Fruit fly (Drosophila melanogaster) whole organism, embryonic: ENCODE measurements around the gene CG12659.

Source experiments
- Atf6 ChIP-seq: fragments of 200-800 bp; sonication (Bioruptor generic); IDR thresholded peaks from 2 replicates; pipeline ENCODE4 v1.3.6; 2022; ENCODE audit warnings: missing biosample characterization, missing genetic modification characterization
- B-H2 ChIP-seq: fragments of 200-800 bp; sonication (Bioruptor generic); optimal IDR thresholded peaks from 2 replicates; lab custom pipeline; 2018; ENCODE audit warnings: missing biosample characterization, mild to moderate bottlenecking, missing genetic modification characterization
- CG10267 ChIP-seq: fragments of 200-800 bp; sonication (Bioruptor generic); optimal IDR thresholded peaks from 2 replicates; lab custom pipeline; 2018; ENCODE audit warnings: missing biosample characterization, mild to moderate bottlenecking, missing genetic modification characterization, moderate library complexity
- CG10565 ChIP-seq: fragments of 200-800 bp; sonication (Bioruptor generic); optimal IDR thresholded peaks from 3 replicates; lab custom pipeline; 2016; ENCODE audit warnings: missing biosample characterization, mild to moderate bottlenecking, missing genetic modification characterization
- CG10654 ChIP-seq: fragments of 200-800 bp; sonication (Bioruptor generic); optimal IDR thresholded peaks from 2 replicates; lab custom pipeline; 2016; ENCODE audit warnings: missing biosample characterization, missing genetic modification characterization
- CG10959 ChIP-seq: fragments of 200-800 bp; sonication (Bioruptor generic); IDR thresholded peaks from 2 replicates; pipeline ENCODE4 v1.3.6; 2022; ENCODE audit warnings: missing biosample characterization, missing genetic modification characterization
- CG12236 ChIP-seq: fragments of 200-800 bp; sonication (Bioruptor generic); optimal IDR thresholded peaks from 2 replicates; lab custom pipeline; 2016; ENCODE audit warnings: missing biosample characterization, missing genetic modification characterization
- CG15601 ChIP-seq: fragments of 200-800 bp; sonication (Bioruptor generic); optimal IDR thresholded peaks from 3 replicates; lab custom pipeline; 2019; ENCODE audit warnings: missing biosample characterization, mild to moderate bottlenecking, missing genetic modification characterization, moderate library complexity
- CG16813 ChIP-seq: fragments of 200-800 bp; sonication (Bioruptor generic); IDR thresholded peaks from 3 replicates; pipeline ENCODE4 v1.3.6; 2022; ENCODE audit warnings: missing biosample characterization, missing genetic modification characterization; ENCODE audit not compliant: partially characterized antibody
- CG17361 ChIP-seq: fragments of 200-800 bp; sonication (Bioruptor generic); IDR thresholded peaks from 3 replicates; pipeline ENCODE4 v1.3.6; 2022; ENCODE audit warnings: missing biosample characterization, missing genetic modification characterization
- CG1792 ChIP-seq: fragments of 200-800 bp; sonication (Bioruptor generic); optimal IDR thresholded peaks from 2 replicates; lab custom pipeline; 2016; ENCODE audit warnings: missing biosample characterization, missing genetic modification characterization
- CG18011 ChIP-seq: fragments of 200-800 bp; sonication (Bioruptor generic); optimal IDR thresholded peaks from 2 replicates; lab custom pipeline; 2017; ENCODE audit warnings: missing biosample characterization, missing genetic modification characterization, mild to moderate bottlenecking, moderate library complexity, missing genotype
- CG3065 ChIP-seq: fragments of 200-800 bp; sonication (Bioruptor generic); optimal IDR thresholded peaks from 2 replicates; lab custom pipeline; 2016; ENCODE audit warnings: missing biosample characterization, missing genetic modification characterization
- CG31224 ChIP-seq: fragments of 200-800 bp; sonication (Bioruptor generic); IDR thresholded peaks from 2 replicates; pipeline ENCODE4 v1.3.6; 2022; ENCODE audit warnings: missing biosample characterization, missing genetic modification characterization
- CG32532 ChIP-seq: fragments of 200-800 bp; sonication (Bioruptor generic); IDR thresholded peaks from 2 replicates; pipeline ENCODE4 v1.3.6; 2022; ENCODE audit warnings: missing biosample characterization, missing genetic modification characterization
- CG3995 ChIP-seq: fragments of 200-800 bp; sonication (Bioruptor generic); optimal IDR thresholded peaks from 3 replicates; lab custom pipeline; 2016; ENCODE audit warnings: missing biosample characterization, missing genetic modification characterization
- CG4404 ChIP-seq: fragments of 200-800 bp; sonication (Bioruptor generic); IDR thresholded peaks from 2 replicates; pipeline ENCODE4 v1.3.6; 2022; ENCODE audit warnings: missing biosample characterization, missing genetic modification characterization
- CG4617 ChIP-seq: fragments of 200-800 bp; sonication (Bioruptor generic); optimal IDR thresholded peaks from 3 replicates; lab custom pipeline; 2016; ENCODE audit warnings: missing biosample characterization, missing genetic modification characterization, borderline replicate concordance
- CG4820 ChIP-seq: fragments of 200-800 bp; sonication (Bioruptor generic); optimal IDR thresholded peaks from 3 replicates; lab custom pipeline; 2016; ENCODE audit warnings: missing biosample characterization, missing genetic modification characterization
- CG6254 ChIP-seq: fragments of 200-800 bp; sonication (Bioruptor generic); optimal IDR thresholded peaks from 3 replicates; lab custom pipeline; 2017; ENCODE audit warnings: mild to moderate bottlenecking, missing biosample characterization, missing genetic modification reagents, missing genetic modification characterization
- CG9609 ChIP-seq: fragments of 200-800 bp; sonication (Bioruptor generic); optimal IDR thresholded peaks from 3 replicates; lab custom pipeline; 2016; ENCODE audit warnings: missing biosample characterization, missing genetic modification characterization
- CG9797 ChIP-seq: fragments of 200-800 bp; sonication (Bioruptor generic); optimal IDR thresholded peaks from 3 replicates; lab custom pipeline; 2018; ENCODE audit warnings: missing biosample characterization, mild to moderate bottlenecking, missing genetic modification characterization
- Gug ChIP-seq: fragments of 200-800 bp; sonication (Bioruptor generic); IDR thresholded peaks from 4 replicates; pipeline ENCODE4 v1.3.6; 2022; ENCODE audit warnings: missing biosample characterization, missing genetic modification characterization
- HHEX ChIP-seq: fragments of 200-800 bp; sonication (Bioruptor generic); optimal IDR thresholded peaks from 3 replicates; lab custom pipeline; 2017; ENCODE audit warnings: missing biosample characterization, mild to moderate bottlenecking, missing genetic modification characterization, missing genetic modification reagents
- HLH54F ChIP-seq: fragments of 200-800 bp; sonication (Bioruptor generic); optimal IDR thresholded peaks from 3 replicates; lab custom pipeline; 2016; ENCODE audit warnings: missing biosample characterization, missing genetic modification characterization
- Hey ChIP-seq: fragments of 200-800 bp; sonication (Bioruptor generic); optimal IDR thresholded peaks from 3 replicates; lab custom pipeline; 2018; ENCODE audit warnings: missing biosample characterization, mild to moderate bottlenecking, missing genetic modification characterization
- MBD-R2 ChIP-seq: fragments of 200-800 bp; sonication (Bioruptor generic); IDR thresholded peaks from 2 replicates; pipeline ENCODE4 v1.3.6; 2022; ENCODE audit warnings: missing biosample characterization, missing genetic modification characterization
- Ssrp ChIP-seq: fragments of 200-800 bp; sonication (Bioruptor generic); optimal IDR thresholded peaks from 2 replicates; lab custom pipeline; 2018; ENCODE audit warnings: missing biosample characterization, mild to moderate bottlenecking, missing genetic modification characterization, moderate library complexity
- aop ChIP-seq: fragments of 200-800 bp; sonication (Bioruptor generic); IDR thresholded peaks from 2 replicates; pipeline ENCODE4 v1.3.6; 2022; ENCODE audit warnings: missing biosample characterization, missing genetic modification characterization
- ato ChIP-seq: fragments of 200-800 bp; sonication (Bioruptor generic); IDR thresholded peaks from 2 replicates; pipeline ENCODE4 v1.3.6; 2022; ENCODE audit warnings: missing biosample characterization, missing genetic modification characterization; ENCODE audit not compliant: partially characterized antibody
- caup ChIP-seq: fragments of 200-800 bp; sonication (Bioruptor generic); optimal IDR thresholded peaks from 3 replicates; lab custom pipeline; 2017; ENCODE audit warnings: missing biosample characterization, mild to moderate bottlenecking, missing genetic modification characterization, moderate library complexity; ENCODE audit not compliant: severe bottlenecking
- crp ChIP-seq, 2 experiments: fragments of 200-800 bp; sonication (Bioruptor generic); optimal IDR thresholded peaks; 2 replicates in 1 of 2; 3 replicates in 1 of 2; lab custom pipeline; 2017; ENCODE audit warnings: missing biosample characterization in 2 of 2, missing genetic modification characterization in 2 of 2, mild to moderate bottlenecking in 1 of 2, moderate library complexity in 1 of 2
- ftz-f1 ChIP-seq: fragments of 200-800 bp; sonication (Bioruptor generic); optimal IDR thresholded peaks from 2 replicates; lab custom pipeline; 2016; ENCODE audit warnings: missing biosample characterization, missing genetic modification characterization
- gcm ChIP-seq: fragments of 200-800 bp; sonication (Bioruptor generic); optimal IDR thresholded peaks from 2 replicates; lab custom pipeline; 2019; ENCODE audit warnings: missing biosample characterization, mild to moderate bottlenecking, missing genetic modification characterization, moderate library complexity
- ham ChIP-seq: fragments of 200-800 bp; sonication (Bioruptor generic); IDR thresholded peaks from 2 replicates; pipeline ENCODE4 v1.3.6; 2022; ENCODE audit warnings: missing biosample characterization, missing genetic modification characterization
- ken ChIP-seq: fragments of 200-800 bp; sonication (Bioruptor generic); IDR thresholded peaks from 3 replicates; pipeline ENCODE4 v1.3.6; 2022; ENCODE audit warnings: missing biosample characterization, missing genetic modification characterization
- lbe ChIP-seq: fragments of 200-800 bp; sonication (Bioruptor generic); optimal IDR thresholded peaks from 2 replicates; lab custom pipeline; 2016; ENCODE audit warnings: missing biosample characterization, mild to moderate bottlenecking, missing genetic modification characterization
- pfk ChIP-seq: fragments of 200-800 bp; sonication (Bioruptor generic); optimal IDR thresholded peaks from 2 replicates; lab custom pipeline; 2018; ENCODE audit warnings: missing biosample characterization, mild to moderate bottlenecking, missing genetic modification characterization, moderate library complexity
- pum ChIP-seq: fragments of 200-800 bp; sonication (Bioruptor generic); optimal IDR thresholded peaks from 2 replicates; lab custom pipeline; 2016; ENCODE audit warnings: missing biosample characterization, missing genetic modification characterization
- rib ChIP-seq: fragments of 200-800 bp; sonication (Bioruptor generic); IDR thresholded peaks from 2 replicates; pipeline ENCODE4 v1.3.6; 2022; ENCODE audit warnings: missing biosample characterization, missing genetic modification characterization
- seq ChIP-seq: fragments of 200-800 bp; sonication (Bioruptor generic); IDR thresholded peaks from 2 replicates; pipeline ENCODE4 v1.3.6; 2022; ENCODE audit warnings: missing biosample characterization, missing genetic modification characterization
- tap ChIP-seq: fragments of 200-800 bp; optimal IDR thresholded peaks from 3 replicates; lab custom pipeline; 2019; ENCODE audit warnings: missing biosample characterization, mild to moderate bottlenecking, missing genetic modification characterization, moderate library complexity
- tgo ChIP-seq: fragments of 200-800 bp; sonication (Bioruptor generic); IDR thresholded peaks from 3 replicates; pipeline ENCODE4 v1.3.6; 2022; ENCODE audit warnings: missing biosample characterization, missing genetic modification characterization
- vnd ChIP-seq: fragments of 200-800 bp; sonication (Bioruptor generic); IDR thresholded peaks from 3 replicates; pipeline ENCODE4 v1.3.6; 2022; ENCODE audit warnings: missing biosample characterization, missing genetic modification characterization; ENCODE audit not compliant: partially characterized antibody
- vvl ChIP-seq: fragments of 200-800 bp; sonication (Bioruptor generic); IDR thresholded peaks from 2 replicates; pipeline ENCODE4 v1.3.6; 2022; ENCODE audit warnings: missing biosample characterization, missing genetic modification characterization
- wdn ChIP-seq: fragments of 200-800 bp; sonication (Bioruptor generic); IDR thresholded peaks from 2 replicates; pipeline ENCODE4 v1.3.6; 2022; ENCODE audit warnings: missing biosample characterization, missing genetic modification characterization
- zen ChIP-seq: fragments of 200-800 bp; sonication (Bioruptor generic); optimal IDR thresholded peaks from 3 replicates; lab custom pipeline; 2018; ENCODE audit warnings: missing biosample characterization, mild to moderate bottlenecking, missing genetic modification characterization, moderate library complexity

The CG12659 gene

dm6 chrX:8560087-8560999 is 31.2 kb downstream of the CG12659 start, which contains the start of the genes CG12112 and Trf4-1 (continued):
- TF ChIP-seq aop (GFP tag; lab: Robert Waterston, UW) (no peak), zen (peak; percentile 31), wdn (no peak), tgo (no peak), CG1792 (GFP tag; lab: Kevin White, UChicago) (no peak), CG6254 (GFP tag; lab: Kevin White, UChicago) (no peak)

dm6 chrX:8558762-8559172 is 32.8 kb downstream of the CG12659 start, which contains the start of gene IntS4:
IntS4 (minus strand) TSS chrX:8558781.
- TF ChIP-seq Gug (GFP tag; lab: Robert Waterston, UW) (peak; percentile 84), CG17361 (GFP tag; lab: Robert Waterston, UW) (peak; percentile 64; the same call in 2 of the 3 replicates), pfk (GFP tag; lab: Kevin White, UChicago) (no peak), ftz-f1 (GFP tag; lab: Kevin White, UChicago) (peak; percentile 56), CG10654 (peak; percentile 56), CG4820 (peak; percentile 37), seq (GFP tag; lab: Robert Waterston, UW) (peak; percentile 40; the same call in 1 of the 2 replicates), HHEX (GFP tag; lab: Kevin White, UChicago) (peak; percentile 54), lbe (GFP tag; lab: Kevin White, UChicago) (peak; percentile 75), CG3065 (GFP tag; lab: Kevin White, UChicago) (no peak), CG4617 (GFP tag; lab: Kevin White, UChicago) (peak; percentile 51), crp (GFP tag; optimal IDR thresholded peaks at IDR 0.05; lab: Kevin White, UChicago) (peak in 1 of 2 experiments; percentile 41), CG9609 (GFP tag; lab: Kevin White, UChicago) (peak; percentile 2), vvl (GFP tag; lab: Robert Waterston, UW) (0 out of 2 replicates have a peak, but pooled peaks have one; percentile 50), Ssrp (tag; lab: Kevin White, UChicago) (peak; percentile 56), ato (GFP tag; lab: Robert Waterston, UW) (peak; percentile 66), CG4404 (peak; percentile 58), ken (GFP tag; lab: Robert Waterston, UW) (peak; percentile 59; the same call in 1 of the 3 replicates), ham (GFP tag; lab: Robert Waterston, UW) (no peak), caup (GFP tag; lab: Kevin White, UChicago) (no peak), pum (GFP tag; lab: Kevin White, UChicago) (peak; percentile 8), CG16813 (GFP tag; lab: Robert Waterston, UW) (peak; percentile 96), CG10267 (peak; percentile 68), CG9797 (GFP tag; lab: Kevin White, UChicago) (peak; percentile 50), MBD-R2 (GFP tag; lab: Robert Waterston, UW) (peak; percentile 92), CG15601 (peak; percentile 61), rib (GFP tag; lab: Robert Waterston, UW) (0 out of 2 replicates have a peak, but pooled peaks have one; percentile 35), HLH54F (GFP tag; lab: Kevin White, UChicago) (no peak), gcm (peak; percentile 29), CG10959 (GFP tag; lab: Robert Waterston, UW) (peak; percentile 42; the same call in 1 of the 2 replicates), CG12236 (GFP tag; lab: Kevin White, UChicago) (no peak), CG3995 (GFP tag; lab: Kevin White, UChicago) (peak; percentile 66), CG31224 (peak; percentile 34; the same call in 1 of the 2 replicates), B-H2 (GFP tag; lab: Kevin White, UChicago) (peak; percentile 79), tap (tag; lab: Kevin White, UChicago) (no peak), CG32532 (GFP tag; lab: Robert Waterston, UW) (peak; percentile 78), CG10565 (GFP tag; lab: Kevin White, UChicago) (no peak), Atf6 (peak; percentile 38; the same call in 1 of the 2 replicates), vnd (GFP tag; lab: Robert Waterston, UW) (peak; percentile 94), CG18011 (peak; percentile 1), Hey (no peak)
